Worm (Caenorhabditis elegans): ENCODE measurements around the gene serp-1.1.

DNA sequence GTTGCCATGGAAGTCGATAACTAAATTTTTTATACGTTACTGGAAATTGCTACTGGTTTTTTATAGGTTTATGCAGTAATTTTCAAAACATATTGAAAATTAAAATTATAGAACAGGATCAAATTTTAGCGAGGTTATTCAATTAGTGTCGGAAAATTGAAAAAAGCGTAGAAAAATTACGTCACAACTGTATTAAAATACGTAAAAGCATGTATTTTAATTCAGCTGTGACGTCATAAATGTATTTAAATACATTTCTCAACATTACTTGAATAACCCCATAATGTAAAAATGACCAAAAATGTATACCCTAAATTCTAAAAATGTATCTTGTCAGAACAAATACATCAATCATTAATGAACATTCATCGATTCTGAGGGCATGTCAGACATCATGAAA is 7.5 kb downstream of the serp-1.1 start:
- TF ChIP-seq ama-1 (optimal IDR thresholded peaks at IDR 0.05) (no peak), ama-1 (GFP tag; optimal IDR thresholded peaks at IDR 0.05) (no peak), ceh-58 (GFP tag; IDR thresholded peaks at IDR 0.05) (no peak), fkh-3 (tag; optimal IDR thresholded peaks at IDR 0.05) (no peak), hmg-1.2 (GFP tag; IDR thresholded peaks at IDR 0.05) (no peak), ets-4 (GFP tag; optimal IDR thresholded peaks at IDR 0.05) (no peak), unc-130 (GFP tag; optimal IDR thresholded peaks at IDR 0.05) (no peak), nfyb-1 (GFP tag; IDR thresholded peaks at IDR 0.05) (no peak), xnd-1 (tag; optimal IDR thresholded peaks at IDR 0.05) (no peak), dpl-1 (GFP tag; optimal IDR thresholded peaks at IDR 0.05) (no peak), ztf-6 (GFP tag; IDR thresholded peaks at IDR 0.05) (no peak)

All from whole organism, young adult.